Fruit fly (Drosophila melanogaster) whole organism, embryonic: Measurements from ENCODE around the gene PIG-B.

Experiments used
- Antp ChIP-seq: fragments of 200-800 bp; sonication (Bioruptor generic); optimal IDR thresholded peaks from 3 replicates; lab custom pipeline; 2016; ENCODE audit warnings: missing biosample characterization, missing genetic modification characterization
- B-H1 ChIP-seq: fragments of 200-800 bp; sonication (Bioruptor generic); IDR thresholded peaks from 3 replicates; pipeline ENCODE4 v1.3.6; 2022; ENCODE audit warnings: missing biosample characterization, missing genetic modification characterization
- BEAF-32 ChIP-seq: fragments of 200-800 bp; sonication (Bioruptor generic); optimal IDR thresholded peaks from 3 replicates; lab custom pipeline; 2017; ENCODE audit warnings: missing biosample characterization, missing genetic modification characterization, mild to moderate bottlenecking, moderate library complexity, missing genetic modification reagents
- CG1024 ChIP-seq: fragments of 200-800 bp; sonication (Bioruptor generic); IDR thresholded peaks from 2 replicates; pipeline ENCODE4 v1.3.6; 2022; ENCODE audit warnings: missing biosample characterization, missing genetic modification characterization
- CG10565 ChIP-seq: fragments of 200-800 bp; sonication (Bioruptor generic); optimal IDR thresholded peaks from 3 replicates; lab custom pipeline; 2016; ENCODE audit warnings: missing biosample characterization, mild to moderate bottlenecking, missing genetic modification characterization
- CG11093 ChIP-seq: fragments of 200-800 bp; sonication (Bioruptor generic); IDR thresholded peaks from 3 replicates; pipeline ENCODE4 v1.3.6; 2022; ENCODE audit warnings: missing biosample characterization, missing genetic modification characterization
- CG12104 ChIP-seq: fragments of 200-800 bp; sonication (Bioruptor generic); optimal IDR thresholded peaks from 3 replicates; lab custom pipeline; 2016; ENCODE audit warnings: missing biosample characterization, missing genetic modification characterization
- CG12236 ChIP-seq: fragments of 200-800 bp; sonication (Bioruptor generic); optimal IDR thresholded peaks from 2 replicates; lab custom pipeline; 2016; ENCODE audit warnings: missing biosample characterization, missing genetic modification characterization
- CG13624 ChIP-seq: fragments of 200-800 bp; sonication (Bioruptor generic); optimal IDR thresholded peaks from 2 replicates; lab custom pipeline; 2016; ENCODE audit warnings: missing biosample characterization, missing genetic modification characterization
- CG1529 ChIP-seq: fragments of 200-800 bp; sonication (Bioruptor generic); optimal IDR thresholded peaks from 3 replicates; lab custom pipeline; 2018; ENCODE audit warnings: missing biosample characterization, missing genetic modification characterization
- CG15514 ChIP-seq: fragments of 200-800 bp; sonication (Bioruptor generic); optimal IDR thresholded peaks from 3 replicates; lab custom pipeline; 2017; ENCODE audit warnings: missing biosample characterization, missing genetic modification characterization, mild to moderate bottlenecking, moderate library complexity, missing genetic modification reagents
- CG16863 ChIP-seq: fragments of 200-800 bp; sonication (Bioruptor generic); optimal IDR thresholded peaks from 3 replicates; lab custom pipeline; 2016; ENCODE audit warnings: missing biosample characterization, missing genetic modification characterization
- CG1832 ChIP-seq: fragments of 200-800 bp; sonication (Bioruptor generic); optimal IDR thresholded peaks from 2 replicates; lab custom pipeline; 2017; ENCODE audit warnings: missing biosample characterization, mild to moderate bottlenecking, missing genetic modification characterization, inconsistent platforms
- CG18764 ChIP-seq: fragments of 200-800 bp; sonication (Bioruptor generic); optimal IDR thresholded peaks from 3 replicates; lab custom pipeline; 2016; ENCODE audit warnings: missing biosample characterization, missing genetic modification characterization
- CG2202 ChIP-seq: fragments of 200-800 bp; sonication (Bioruptor generic); optimal IDR thresholded peaks from 2 replicates; lab custom pipeline; 2018; ENCODE audit warnings: missing biosample characterization, mild to moderate bottlenecking, missing genetic modification characterization
- CG30403 ChIP-seq: fragments of 200-800 bp; sonication (Bioruptor generic); optimal IDR thresholded peaks from 3 replicates; lab custom pipeline; 2016; ENCODE audit warnings: missing biosample characterization, missing genetic modification characterization
- CG3163 ChIP-seq: fragments of 200-800 bp; sonication (Bioruptor generic); optimal IDR thresholded peaks from 3 replicates; lab custom pipeline; 2016; ENCODE audit warnings: missing biosample characterization, missing genetic modification characterization
- CG3407 ChIP-seq: fragments of 200-800 bp; sonication (Bioruptor generic); optimal IDR thresholded peaks from 2 replicates; lab custom pipeline; 2018; ENCODE audit warnings: missing biosample characterization, mild to moderate bottlenecking, missing genetic modification characterization
- CG3726 ChIP-seq: fragments of 200-800 bp; sonication (Bioruptor generic); IDR thresholded peaks from 3 replicates; pipeline ENCODE4, ENCODE4 v1.3.6; 2022; ENCODE audit warnings: missing biosample characterization, missing genetic modification characterization
- CG4282 ChIP-seq: fragments of 200-800 bp; sonication (Bioruptor generic); optimal IDR thresholded peaks from 2 replicates; lab custom pipeline; 2016; ENCODE audit warnings: missing biosample characterization, missing genetic modification characterization
- CG7786 ChIP-seq: fragments of 200-800 bp; sonication (Bioruptor generic); optimal IDR thresholded peaks from 2 replicates; lab custom pipeline; 2016; ENCODE audit warnings: missing biosample characterization, missing genetic modification characterization
- CG8924 ChIP-seq: fragments of 200-800 bp; optimal IDR thresholded peaks from 3 replicates; lab custom pipeline; 2019; ENCODE audit warnings: missing biosample characterization, mild to moderate bottlenecking, missing genetic modification characterization, moderate library complexity
- CkIIα-i1 ChIP-seq: fragments of 200-800 bp; sonication (Bioruptor generic); IDR thresholded peaks from 2 replicates; pipeline ENCODE4 v1.3.6; 2022; ENCODE audit warnings: missing biosample characterization, missing genetic modification characterization
- Dref ChIP-seq: fragments of 200-800 bp; sonication (Bioruptor generic); IDR thresholded peaks from 2 replicates; pipeline ENCODE4 v1.3.6; 2022; ENCODE audit warnings: missing biosample characterization, missing genetic modification characterization
- Gug ChIP-seq: fragments of 200-800 bp; sonication (Bioruptor generic); IDR thresholded peaks from 4 replicates; pipeline ENCODE4 v1.3.6; 2022; ENCODE audit warnings: missing biosample characterization, missing genetic modification characterization
- Mes4 ChIP-seq: fragments of 200-800 bp; sonication (Bioruptor generic); optimal IDR thresholded peaks from 2 replicates; lab custom pipeline; 2016; ENCODE audit warnings: missing biosample characterization, missing genetic modification characterization
- NC2β ChIP-seq: fragments of 200-800 bp; sonication (Bioruptor generic); optimal IDR thresholded peaks from 2 replicates; lab custom pipeline; 2016; ENCODE audit warnings: missing biosample characterization, missing genetic modification characterization
- Neu2 ChIP-seq: fragments of 200-800 bp; sonication (Bioruptor generic); optimal IDR thresholded peaks from 3 replicates; lab custom pipeline; 2016; ENCODE audit warnings: missing biosample characterization, missing genetic modification characterization, borderline replicate concordance
- NfI ChIP-seq: fragments of 200-800 bp; sonication (Bioruptor generic); optimal IDR thresholded peaks from 3 replicates; lab custom pipeline; 2018; ENCODE audit warnings: missing biosample characterization, mild to moderate bottlenecking, missing genetic modification characterization, moderate library complexity
- Side ChIP-seq: fragments of 200-800 bp; sonication (Bioruptor generic); optimal IDR thresholded peaks from 2 replicates; lab custom pipeline; 2016; ENCODE audit warnings: missing biosample characterization, missing genetic modification characterization
- abd-A ChIP-seq: fragments of 200-800 bp; sonication (Bioruptor generic); optimal IDR thresholded peaks from 3 replicates; lab custom pipeline; 2019; ENCODE audit warnings: missing biosample characterization, mild to moderate bottlenecking, missing genetic modification characterization, moderate library complexity
- amos ChIP-seq: fragments of 200-800 bp; sonication (Bioruptor generic); IDR thresholded peaks from 2 replicates; pipeline ENCODE4 v1.3.6; 2022; ENCODE audit warnings: missing biosample characterization, missing genetic modification characterization; ENCODE audit not compliant: partially characterized antibody
- ato ChIP-seq: fragments of 200-800 bp; sonication (Bioruptor generic); IDR thresholded peaks from 2 replicates; pipeline ENCODE4 v1.3.6; 2022; ENCODE audit warnings: missing biosample characterization, missing genetic modification characterization; ENCODE audit not compliant: partially characterized antibody
- crc ChIP-seq: fragments of 200-800 bp; sonication (Bioruptor generic); optimal IDR thresholded peaks from 2 replicates; lab custom pipeline; 2016; ENCODE audit warnings: missing biosample characterization, missing genetic modification characterization
- croc ChIP-seq: fragments of 200-800 bp; sonication (Bioruptor generic); conservative IDR thresholded peaks from 3 replicates; pipeline ENCODE4 v1.3.6; 2022; ENCODE audit warnings: missing biosample characterization, missing genetic modification characterization
- dan ChIP-seq: fragments of 200-800 bp; sonication (Bioruptor generic); IDR thresholded peaks from 2 replicates; pipeline ENCODE4 v1.3.6; 2022; ENCODE audit warnings: missing biosample characterization, missing genetic modification characterization
- esg ChIP-seq: fragments of 200-800 bp; sonication (Bioruptor generic); conservative IDR thresholded peaks from 2 replicates; pipeline ENCODE4 v1.3.6; 2022; ENCODE audit warnings: missing biosample characterization, missing genetic modification characterization
- gcm2 ChIP-seq: fragments of 200-800 bp; sonication (Bioruptor generic); optimal IDR thresholded peaks from 2 replicates; lab custom pipeline; 2016; ENCODE audit warnings: missing biosample characterization, missing genetic modification characterization
- gfzf ChIP-seq: fragments of 200-800 bp; sonication (Bioruptor generic); optimal IDR thresholded peaks from 2 replicates; lab custom pipeline; 2016; ENCODE audit warnings: missing biosample characterization, mild to moderate bottlenecking, missing genetic modification characterization, moderate library complexity
- her ChIP-seq: fragments of 200-800 bp; sonication (Bioruptor generic); optimal IDR thresholded peaks from 2 replicates; lab custom pipeline; 2016; ENCODE audit warnings: missing biosample characterization, missing genetic modification characterization
- ken ChIP-seq: fragments of 200-800 bp; sonication (Bioruptor generic); IDR thresholded peaks from 3 replicates; pipeline ENCODE4 v1.3.6; 2022; ENCODE audit warnings: missing biosample characterization, missing genetic modification characterization
- kni ChIP-seq: fragments of 200-800 bp; sonication (Bioruptor generic); optimal IDR thresholded peaks from 3 replicates; lab custom pipeline; 2017; ENCODE audit warnings: mild to moderate bottlenecking, missing biosample characterization, missing genetic modification reagents, missing genetic modification characterization
- nerfin-2 ChIP-seq: fragments of 200-800 bp; sonication (Bioruptor generic); IDR thresholded peaks from 2 replicates; pipeline ENCODE4 v1.3.6; 2022; ENCODE audit warnings: missing biosample characterization, missing genetic modification characterization; ENCODE audit not compliant: partially characterized antibody
- nom ChIP-seq: fragments of 200-800 bp; sonication (Bioruptor generic); optimal IDR thresholded peaks from 2 replicates; lab custom pipeline; 2017; ENCODE audit warnings: missing biosample characterization, missing genetic modification characterization, mild to moderate bottlenecking, moderate library complexity, missing genetic modification reagents
- pnt ChIP-seq: fragments of 200-800 bp; sonication (Bioruptor generic); optimal IDR thresholded peaks from 3 replicates; lab custom pipeline; 2016; ENCODE audit warnings: missing biosample characterization, missing genetic modification characterization
- scrt ChIP-seq: fragments of 200-800 bp; sonication (Bioruptor generic); optimal IDR thresholded peaks from 2 replicates; lab custom pipeline; 2018; ENCODE audit warnings: missing biosample characterization, mild to moderate bottlenecking, missing genetic modification characterization, moderate library complexity
- sens ChIP-seq: fragments of 200-800 bp; sonication (Bioruptor generic); peaks from one replicate; lab custom pipeline; 2016; ENCODE audit warnings: missing biosample characterization, missing genetic modification characterization
- seq ChIP-seq: fragments of 200-800 bp; sonication (Bioruptor generic); IDR thresholded peaks from 2 replicates; pipeline ENCODE4 v1.3.6; 2022; ENCODE audit warnings: missing biosample characterization, missing genetic modification characterization
- slp2 ChIP-seq: fragments of 200-800 bp; sonication (Bioruptor generic); optimal IDR thresholded peaks from 2 replicates; lab custom pipeline; 2016; ENCODE audit warnings: missing biosample characterization, missing genetic modification characterization
- sqz ChIP-seq: fragments of 200-800 bp; sonication (Bioruptor generic); optimal IDR thresholded peaks from 3 replicates; lab custom pipeline; 2018; ENCODE audit warnings: missing biosample characterization, mild to moderate bottlenecking, missing genetic modification characterization
- ssp ChIP-seq: fragments of 200-800 bp; sonication (Bioruptor generic); IDR thresholded peaks from 2 replicates; pipeline ENCODE4 v1.3.6; 2022; ENCODE audit warnings: missing biosample characterization, missing genetic modification characterization

PIG-B gene

dm6 chr3L:3787595-3788151 is 23.4 kb upstream of the PIG-B start (continued):
- TF ChIP-seq NfI = peak; percentile 27
- no peak for TF ChIP-seq ssp (GFP tag; lab: Robert Waterston, UW)
- peak; percentile 48 for TF ChIP-seq BEAF-32 (GFP tag; lab: Kevin White, UChicago)
- TF ChIP-seq CG1529 (GFP tag; lab: Kevin White, UChicago) = no peak
- no peak for TF ChIP-seq slp2 (GFP tag; lab: Kevin White, UChicago)
- no peak for TF ChIP-seq CkIIα-i1
- TF ChIP-seq CG11093 (GFP tag; lab: Robert Waterston, UW) = no peak
- no peak for TF ChIP-seq CG16863 (GFP tag; lab: Kevin White, UChicago)
- TF ChIP-seq ken (GFP tag; lab: Robert Waterston, UW) = no peak
- TF ChIP-seq CG12104 (GFP tag; lab: Kevin White, UChicago) = no peak
- TF ChIP-seq Gug (GFP tag; lab: Robert Waterston, UW) = no peak
- no peak for TF ChIP-seq CG3726 (GFP tag; lab: Robert Waterston, UW)
- peak; percentile 63 for TF ChIP-seq gcm2
- TF ChIP-seq scrt (GFP tag; lab: Kevin White, UChicago) = peak; percentile 11
- peak; percentile 98 for TF ChIP-seq sqz
- TF ChIP-seq NC2β = peak; percentile 19
- no peak; the same call in 1 of the 2 replicates for TF ChIP-seq Dref (GFP tag; lab: Robert Waterston, UW)
- TF ChIP-seq gfzf (GFP tag; lab: Kevin White, UChicago) = peak; percentile 92
- peak; percentile 55; the same call in 1 of the 2 replicates for TF ChIP-seq amos
- TF ChIP-seq kni (GFP tag; lab: Kevin White, UChicago) = peak; percentile 45
- no peak for TF ChIP-seq CG4282 (GFP tag; lab: Kevin White, UChicago)
- peak; percentile 36; the same call in 1 of the 2 replicates for TF ChIP-seq ato (GFP tag; lab: Robert Waterston, UW)
- TF ChIP-seq croc = no peak
- peak; percentile 21 for TF ChIP-seq CG13624 (GFP tag; lab: Kevin White, UChicago)
- TF ChIP-seq pnt (GFP tag; lab: Kevin White, UChicago) = no peak
- peak; percentile 52 for TF ChIP-seq CG3163 (GFP tag; lab: Kevin White, UChicago)
- peak; percentile 58 for TF ChIP-seq CG15514
- TF ChIP-seq CG7786 (GFP tag; lab: Kevin White, UChicago) = no peak
- peak; percentile 92 for TF ChIP-seq CG8924 (tag; lab: Kevin White, UChicago)
- no peak for TF ChIP-seq CG18764
- peak; percentile 48 for TF ChIP-seq abd-A (tag; lab: Kevin White, UChicago)
- no peak for TF ChIP-seq CG30403 (GFP tag; lab: Kevin White, UChicago)
- TF ChIP-seq CG3407 = peak; percentile 25
- TF ChIP-seq Neu2 (GFP tag; lab: Kevin White, UChicago) = no peak
- no peak for TF ChIP-seq esg (GFP tag; lab: Robert Waterston, UW)
- peak; percentile 11 for TF ChIP-seq Side (GFP tag; lab: Kevin White, UChicago)
- peak; percentile 49 for TF ChIP-seq Mes4 (GFP tag; lab: Kevin White, UChicago)
- TF ChIP-seq dan (GFP tag; lab: Robert Waterston, UW) = no peak
- TF ChIP-seq sens (GFP tag; lab: Kevin White, UChicago) = peak; percentile 64
- TF ChIP-seq CG1832 = no peak
- TF ChIP-seq Antp (GFP tag; lab: Kevin White, UChicago) = no peak
- TF ChIP-seq crc (GFP tag; lab: Kevin White, UChicago) = no peak
- TF ChIP-seq her = peak; percentile 16
- TF ChIP-seq CG12236 (GFP tag; lab: Kevin White, UChicago) = no peak
- TF ChIP-seq CG2202 (tag; lab: Kevin White, UChicago) = peak; percentile 33
- TF ChIP-seq CG10565 (GFP tag; lab: Kevin White, UChicago) = no peak
- peak; percentile 64 for TF ChIP-seq nom (GFP tag; lab: Kevin White, UChicago)
- no peak for TF ChIP-seq CG1024 (GFP tag; lab: Robert Waterston, UW)
- TF ChIP-seq seq (GFP tag; lab: Robert Waterston, UW) = peak; percentile 40; the same call in 1 of the 2 replicates
- TF ChIP-seq B-H1 (GFP tag; lab: Robert Waterston, UW) = no peak; the same call in 2 of the 3 replicates
- TF ChIP-seq nerfin-2 (GFP tag; lab: Robert Waterston, UW) = no peak
